Fruit fly (Drosophila melanogaster): ENCODE measurements around the gene Ir25a.

- TF ChIP-seq CG8478 (optimal IDR thresholded peaks at IDR 0.05) (no peak), CTCF (optimal IDR thresholded peaks at IDR 0.05) (no peak)
These were observed 12.2 kb upstream of the Ir25a start, which contains the start of the genes mxt and CG11927 for dm6 chr2L:4847191-4847853.
